Worm (Caenorhabditis elegans): ENCODE results near the gene hipr-1.

DNA sequence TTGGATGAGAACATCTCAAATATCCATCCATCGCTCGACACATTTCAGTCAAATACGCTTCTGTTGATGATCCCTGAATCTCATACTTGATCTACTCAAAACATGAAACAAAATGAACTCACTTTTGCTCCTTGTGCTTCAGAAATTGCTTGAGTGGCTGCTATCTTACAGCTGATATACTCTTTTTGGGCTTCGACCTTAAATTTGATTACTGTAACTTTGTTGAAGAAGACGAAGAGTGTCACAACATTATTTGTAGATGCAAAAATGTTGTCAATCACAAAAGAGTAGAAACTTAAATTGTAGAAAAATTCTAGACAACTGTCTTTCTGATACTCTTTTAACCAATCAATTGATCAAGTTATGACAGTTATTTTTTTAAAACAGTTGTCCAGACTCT is 22.6 kb downstream of the hipr-1 start:
- no peak for TF ChIP-seq him-1 (tag; optimal IDR thresholded peaks at IDR 0.05)
- no peak for TF ChIP-seq W03F9.2 (tag; optimal IDR thresholded peaks at IDR 0.05)
